Worm (Caenorhabditis elegans): ENCODE data around the gene str-32.

str-32 gene

ce11 chrV:4834277-4834676 is 47.0 kb downstream of the str-32 start, which contains the start of gene C37H5.14:
Gene C37H5.14, minus strand, starts transcription at chrV:4834377.
- no peak for TF ChIP-seq lin-26 (GFP tag; IDR thresholded peaks at IDR 0.05)
- no peak for TF ChIP-seq akir-1 (GFP tag; optimal IDR thresholded peaks at IDR 0.05)
- no peak for TF ChIP-seq Y53G8AR.9 (GFP tag; conservative IDR thresholded peaks at IDR 0.05)
- TF ChIP-seq tbx-9 (tag; optimal IDR thresholded peaks at IDR 0.05; ENCODE audit: borderline replicate concordance): no peak
- TF ChIP-seq zfh-2 (GFP tag; conservative IDR thresholded peaks at IDR 0.05): peak; percentile 54; the same call in 1 of the 2 replicates

All from whole organism, young adult.